Fruit fly (Drosophila melanogaster): ENCODE results near the gene Gr98c.

The Gr98c gene

dm6 chr3R:27593580-27594187, 49.4 kb downstream of the Gr98c start:
- no peak for TF ChIP-seq CTCF (optimal IDR thresholded peaks at IDR 0.05)
- no peak for TF ChIP-seq CG8478 (optimal IDR thresholded peaks at IDR 0.05)
